Fruit fly (Drosophila melanogaster): ENCODE results near the gene Eig71Eg.

Eig71Eg gene

dm6 chr3L:15657290-15657689, at the start of gene Eig71Eg, which contains the start of gene Eig71Ef:
TSS of gene Eig71Eg (plus strand) at chr3L:15657628.
TSS of gene Eig71Ef (minus strand) at chr3L:15657390.
- TF ChIP-seq usp (GFP tag; optimal IDR thresholded peaks at IDR 0.05): no peak
- no peak for TF ChIP-seq psq (optimal IDR thresholded peaks at IDR 0.05)
- no peak for TF ChIP-seq EcR (GFP tag; optimal IDR thresholded peaks at IDR 0.05)
- TF ChIP-seq Dll (optimal IDR thresholded peaks at IDR 0.05): no peak
- no peak for TF ChIP-seq pan (optimal IDR thresholded peaks at IDR 0.05)
- TF ChIP-seq CG8478 (optimal IDR thresholded peaks at IDR 0.05): no peak

- no peak for TF ChIP-seq Dll (optimal IDR thresholded peaks at IDR 0.05)
- no peak for TF ChIP-seq CG8478 (optimal IDR thresholded peaks at IDR 0.05)
- no peak for TF ChIP-seq EcR (GFP tag; optimal IDR thresholded peaks at IDR 0.05)
- no peak for TF ChIP-seq psq (optimal IDR thresholded peaks at IDR 0.05)
- TF ChIP-seq pan (optimal IDR thresholded peaks at IDR 0.05): no peak
- no peak for TF ChIP-seq usp (GFP tag; optimal IDR thresholded peaks at IDR 0.05)
Observed at dm6 chr3L:15610109-15610508, 47.3 kb upstream of the Eig71Eg start, which contains the start of gene CG7650. TSS of gene CG7650 (minus strand) at chr3L:15610386.

dm6 chr3L:15612728-15613127, 44.7 kb upstream of the Eig71Eg start, which contains the start of gene CG13449:
TSS of gene CG13449 (minus strand) at chr3L:15612828.
- TF ChIP-seq pan (optimal IDR thresholded peaks at IDR 0.05) (no peak), psq (optimal IDR thresholded peaks at IDR 0.05) (no peak), usp (GFP tag; optimal IDR thresholded peaks at IDR 0.05) (no peak), Dll (optimal IDR thresholded peaks at IDR 0.05) (no peak), EcR (GFP tag; optimal IDR thresholded peaks at IDR 0.05) (no peak), CG8478 (optimal IDR thresholded peaks at IDR 0.05) (no peak)

dm6 chr3L:15616490-15616889, 40.9 kb upstream of the Eig71Eg start:
- TF ChIP-seq usp (GFP tag; optimal IDR thresholded peaks at IDR 0.05) (no peak), pan (optimal IDR thresholded peaks at IDR 0.05) (no peak), psq (optimal IDR thresholded peaks at IDR 0.05) (no peak), Dll (optimal IDR thresholded peaks at IDR 0.05) (no peak), CG8478 (optimal IDR thresholded peaks at IDR 0.05) (no peak), EcR (GFP tag; optimal IDR thresholded peaks at IDR 0.05) (no peak)

dm6 chr3L:15616900-15617299, 40.5 kb upstream of the Eig71Eg start:
- TF ChIP-seq Dll (optimal IDR thresholded peaks at IDR 0.05) (no peak), pan (optimal IDR thresholded peaks at IDR 0.05) (no peak), EcR (GFP tag; optimal IDR thresholded peaks at IDR 0.05) (no peak), psq (optimal IDR thresholded peaks at IDR 0.05) (no peak), usp (GFP tag; optimal IDR thresholded peaks at IDR 0.05) (no peak), CG8478 (optimal IDR thresholded peaks at IDR 0.05) (no peak)

dm6 chr3L:15619626-15620247, 37.7 kb upstream of the Eig71Eg start, which contains the start of gene Phs:
TSS of gene Phs (plus strand) at chr3L:15619901.
- TF ChIP-seq psq (optimal IDR thresholded peaks at IDR 0.05) (no peak), Dll (optimal IDR thresholded peaks at IDR 0.05) (peak; percentile 84)

dm6 chr3L:15624097-15624496, 33.3 kb upstream of the Eig71Eg start:
- TF ChIP-seq EcR (GFP tag; optimal IDR thresholded peaks at IDR 0.05): no peak
- no peak for TF ChIP-seq Dll (optimal IDR thresholded peaks at IDR 0.05)
- no peak for TF ChIP-seq usp (GFP tag; optimal IDR thresholded peaks at IDR 0.05)
- no peak for TF ChIP-seq CG8478 (optimal IDR thresholded peaks at IDR 0.05)
- no peak for TF ChIP-seq psq (optimal IDR thresholded peaks at IDR 0.05)
- no peak for TF ChIP-seq pan (optimal IDR thresholded peaks at IDR 0.05)

dm6 chr3L:15624944-15625610, 32.4 kb upstream of the Eig71Eg start:
- TF ChIP-seq psq (optimal IDR thresholded peaks at IDR 0.05) (no peak), usp (GFP tag; optimal IDR thresholded peaks at IDR 0.05) (no peak), pan (optimal IDR thresholded peaks at IDR 0.05) (no peak), EcR (GFP tag; optimal IDR thresholded peaks at IDR 0.05) (no peak), Dll (optimal IDR thresholded peaks at IDR 0.05) (no peak), CG8478 (optimal IDR thresholded peaks at IDR 0.05) (no peak)

- TF ChIP-seq Dll (optimal IDR thresholded peaks at IDR 0.05) (no peak), EcR (GFP tag; optimal IDR thresholded peaks at IDR 0.05) (peak; percentile 43 to 81), psq (optimal IDR thresholded peaks at IDR 0.05) (no peak)
Observed at dm6 chr3L:15625676-15626414, 31.6 kb upstream of the Eig71Eg start.

dm6 chr3L:15627295-15627694, 30.1 kb upstream of the Eig71Eg start:
- TF ChIP-seq psq (optimal IDR thresholded peaks at IDR 0.05) (no peak), Dll (optimal IDR thresholded peaks at IDR 0.05) (no peak), CG8478 (optimal IDR thresholded peaks at IDR 0.05) (no peak), EcR (GFP tag; optimal IDR thresholded peaks at IDR 0.05) (no peak), pan (optimal IDR thresholded peaks at IDR 0.05) (no peak), usp (GFP tag; optimal IDR thresholded peaks at IDR 0.05) (no peak)

dm6 chr3L:15631067-15631466, 26.4 kb upstream of the Eig71Eg start:
- TF ChIP-seq CG8478 (optimal IDR thresholded peaks at IDR 0.05): no peak
- TF ChIP-seq pan (optimal IDR thresholded peaks at IDR 0.05): no peak
- no peak for TF ChIP-seq usp (GFP tag; optimal IDR thresholded peaks at IDR 0.05)

dm6 chr3L:15632653-15633052, 24.8 kb upstream of the Eig71Eg start:
- TF ChIP-seq usp (GFP tag; optimal IDR thresholded peaks at IDR 0.05) (no peak), CG8478 (optimal IDR thresholded peaks at IDR 0.05) (no peak), EcR (GFP tag; optimal IDR thresholded peaks at IDR 0.05) (no peak), psq (optimal IDR thresholded peaks at IDR 0.05) (no peak), Dll (optimal IDR thresholded peaks at IDR 0.05) (no peak), pan (optimal IDR thresholded peaks at IDR 0.05) (no peak)

Measured in whole organism.